Worm (Caenorhabditis elegans) whole organism, L4/young adult: Measurements from ENCODE around the gene acl-13.

Experiments
- dao-5 ChIP-seq: sonication (generic microtip); optimal IDR thresholded peaks from 2 replicates; lab custom pipeline; 2016; ENCODE audit warnings: missing genotype, missing genetic modification characterization, moderate library complexity, missing compliant biosample characterization
- him-1 ChIP-seq: sonication (generic microtip); optimal IDR thresholded peaks from 2 replicates; lab custom pipeline; 2016; ENCODE audit warnings: missing genotype, missing genetic modification reagents, missing genetic modification characterization, missing compliant biosample characterization

ce11 chrIV:12443936-12444335 is 33.7 kb downstream of the acl-13 start, which contains the start of gene C25G4.2:
- TF ChIP-seq him-1: no peak
- no peak for TF ChIP-seq dao-5 (tag; lab: Kevin White, UChicago)
